Worm (Caenorhabditis elegans): ENCODE measurements around the gene Y39B6A.29.

The Y39B6A.29 gene

DNA sequence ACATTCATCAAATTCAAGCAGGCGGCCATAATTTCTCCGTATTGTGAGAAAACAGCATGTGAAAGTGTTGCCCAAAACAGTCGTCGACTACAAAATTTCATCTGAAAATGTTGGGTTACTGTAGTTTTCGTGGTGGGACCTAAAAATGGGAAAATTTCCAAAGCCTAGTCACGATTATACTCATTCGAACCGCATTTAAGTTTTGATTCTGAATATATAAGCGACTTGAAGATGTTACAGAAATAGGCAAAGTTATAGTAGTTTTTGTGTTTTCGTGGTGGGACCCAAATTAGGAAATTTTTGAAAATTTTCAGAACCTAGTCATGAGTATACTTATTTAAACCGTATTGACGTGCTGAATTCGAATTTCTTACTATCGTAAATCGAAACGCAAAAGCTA lies 46.7 kb downstream of the Y39B6A.29 start, which contains the start of gene Y39B6A.41:
Y39B6A.41 (minus strand) TSS at position 101 of the 400 bp plus-strand sequence.
- TF ChIP-seq hlh-11 (tag; optimal IDR thresholded peaks at IDR 0.05) = no peak
- no peak for TF ChIP-seq unc-130 (GFP tag; optimal IDR thresholded peaks at IDR 0.05)
- TF ChIP-seq pha-4 (GFP tag; IDR thresholded peaks at IDR 0.05) = no peak
- TF ChIP-seq pha-4 (tag; optimal IDR thresholded peaks at IDR 0.05) = no peak
- TF ChIP-seq nhr-76 (tag; optimal IDR thresholded peaks at IDR 0.05) = no peak
- TF ChIP-seq D1046.2 (GFP tag; IDR thresholded peaks at IDR 0.05) = no peak
- TF ChIP-seq tra-1 (GFP tag; IDR thresholded peaks at IDR 0.05) = no peak
- TF ChIP-seq rbr-2 (tag; optimal IDR thresholded peaks at IDR 0.05) = no peak

DNA sequence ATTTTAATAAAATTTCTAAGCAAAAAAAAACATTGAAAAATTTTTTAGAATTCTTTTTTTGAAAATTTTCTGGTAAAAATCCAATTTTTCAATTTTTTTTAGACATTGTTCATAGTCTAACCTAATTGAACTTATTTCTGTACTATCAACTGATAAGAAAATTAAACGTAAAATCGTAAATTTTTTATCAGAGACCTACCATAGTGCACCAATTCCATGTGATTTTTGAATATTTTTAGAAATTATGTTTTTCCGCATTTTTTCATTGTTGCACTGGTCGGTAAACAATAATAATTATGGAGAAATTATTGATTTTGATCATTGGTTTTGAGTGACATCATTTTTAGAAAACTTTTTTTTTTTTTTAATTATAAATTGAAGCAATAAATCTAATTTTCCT lies 48.0 kb downstream of the Y39B6A.29 start:
- TF ChIP-seq D1046.2 (GFP tag; IDR thresholded peaks at IDR 0.05) (no peak), snpc-4 (tag; optimal IDR thresholded peaks at IDR 0.05) (no peak), daf-16 (GFP tag; optimal IDR thresholded peaks at IDR 0.05) (no peak), daf-16 (tag; optimal IDR thresholded peaks at IDR 0.05) (peak; percentile 61), Y75B8A.6 (GFP tag; IDR thresholded peaks at IDR 0.05) (no peak), T20F7.1 (GFP tag; optimal IDR thresholded peaks at IDR 0.05) (no peak), daf-12 (tag; optimal IDR thresholded peaks at IDR 0.05) (no peak), nhr-77 (tag; optimal IDR thresholded peaks at IDR 0.05) (no peak), R02D3.7 (tag; optimal IDR thresholded peaks at IDR 0.05) (no peak), mes-2 (tag; optimal IDR thresholded peaks at IDR 0.05; ENCODE audit: poor library complexity, severe bottlenecking) (no peak)
